Worm (Caenorhabditis elegans): ENCODE results near the gene cpt-2.

- TF ChIP-seq nhr-12 (tag; optimal IDR thresholded peaks at IDR 0.05) (no peak), aly-2 (tag; optimal IDR thresholded peaks at IDR 0.05) (no peak), elt-3 (tag; optimal IDR thresholded peaks at IDR 0.05) (no peak), nhr-237 (tag; optimal IDR thresholded peaks at IDR 0.05) (no peak), lsy-12 (tag; optimal IDR thresholded peaks at IDR 0.05) (no peak), pha-4 (tag; optimal IDR thresholded peaks at IDR 0.05) (no peak), unc-62 (GFP tag; optimal IDR thresholded peaks at IDR 0.05) (no peak), ama-1 (optimal IDR thresholded peaks at IDR 0.05) (no peak), mdl-1 (tag; optimal IDR thresholded peaks at IDR 0.05) (no peak), nhr-67 (tag; optimal IDR thresholded peaks at IDR 0.05) (no peak)
Measured at ce11 chrIV:11231376-11231775, 51.9 kb downstream of the cpt-2 start.

Data from whole organism, L3 larva.